Worm (Caenorhabditis elegans) whole organism, L4 larva: Measurements from ENCODE around the gene fbxb-81.

Source experiments
- D1046.2 ChIP-seq: fragments of 200-800 bp; sonication (Bioruptor generic); IDR thresholded peaks from 2 replicates; pipeline ENCODE4 v1.3.6; 2022; ENCODE audit warnings: missing genetic modification characterization, missing compliant biosample characterization
- F37D6.2 ChIP-seq: sonication (generic microtip); optimal IDR thresholded peaks from 2 replicates; lab custom pipeline; 2016; ENCODE audit warnings: mild to moderate bottlenecking, missing genetic modification characterization, missing compliant biosample characterization
- Y5F2A.4 ChIP-seq: fragments of 200-800 bp; sonication (Bioruptor generic); optimal IDR thresholded peaks from 2 replicates; lab custom pipeline; 2018; ENCODE audit warnings: mild to moderate bottlenecking, missing genetic modification characterization, missing compliant biosample characterization
- ZK546.5 ChIP-seq, 2 experiments: sonication (generic microtip); optimal IDR thresholded peaks; 2 replicates each; lab custom pipeline; 2017; ENCODE audit warnings: missing biosample characterization in 2 of 2, missing genetic modification characterization in 2 of 2
- aha-1 ChIP-seq: fragments of 150-350 bp; peaks from one replicate; lab custom pipeline; 2014; ENCODE audit warnings: missing biosample characterization, missing genetic modification characterization
- aly-2 ChIP-seq: sonication (generic microtip); optimal IDR thresholded peaks from 2 replicates; lab custom pipeline; 2018; ENCODE audit warnings: missing biosample characterization, missing genetic modification characterization
- arid-1 ChIP-seq: fragments of 200-800 bp; sonication (Bioruptor generic); conservative IDR thresholded peaks from 2 replicates; pipeline ENCODE4 v1.3.6; 2022; ENCODE audit warnings: missing genetic modification reagents, missing genetic modification characterization, missing compliant biosample characterization
- attf-4 ChIP-seq: sonication (generic microtip); optimal IDR thresholded peaks from 3 replicates; lab custom pipeline; 2017; ENCODE audit warnings: missing biosample characterization, missing genetic modification characterization
- ceh-44 ChIP-seq: fragments of 200-800 bp; sonication (Bioruptor generic); IDR thresholded peaks from 2 replicates; pipeline ENCODE4 v1.3.6; 2022; ENCODE audit warnings: missing genetic modification reagents, missing genetic modification characterization, missing compliant biosample characterization
- ctbp-1 ChIP-seq: fragments of 200-800 bp; sonication (Bioruptor generic); IDR thresholded peaks from 2 replicates; pipeline ENCODE4 v1.3.6; 2022; ENCODE audit warnings: missing genetic modification reagents, missing genetic modification characterization, missing compliant biosample characterization
- daf-12 ChIP-seq: fragments of 150-350 bp; optimal IDR thresholded peaks from 2 replicates; lab custom pipeline; 2014; ENCODE audit warnings: missing biosample characterization, missing genetic modification reagents, missing genetic modification characterization
- daf-16 ChIP-seq, 3 experiments: sonication (generic microtip); optimal IDR thresholded peaks; 2 replicates each; lab custom pipeline; 2016 to 2017; ENCODE audit warnings: missing genetic modification characterization in 3 of 3, missing genetic modification reagents in 3 of 3, mild to moderate bottlenecking in 2 of 3, missing compliant biosample characterization in 2 of 3, missing biosample characterization in 1 of 3, moderate library complexity in 1 of 3
- dmd-6 ChIP-seq: fragments of 200-800 bp; sonication (Bioruptor generic); IDR thresholded peaks from 2 replicates; pipeline ENCODE4 v1.3.6; 2022; ENCODE audit warnings: missing genetic modification reagents, missing genetic modification characterization, missing compliant biosample characterization
- dmd-8 ChIP-seq: fragments of 200-800 bp; sonication (Bioruptor generic); IDR thresholded peaks from 2 replicates; pipeline ENCODE4 v1.3.6; 2022; ENCODE audit warnings: missing genetic modification characterization, missing compliant biosample characterization
- dve-1 ChIP-seq: sonication (generic microtip); optimal IDR thresholded peaks from 2 replicates; lab custom pipeline; 2017; ENCODE audit warnings: antibody characterized with exemption, mild to moderate bottlenecking, missing genetic modification characterization, missing compliant biosample characterization; ENCODE audit not compliant: insufficient read depth
- egl-43 ChIP-seq: fragments of 200-800 bp; sonication (Bioruptor generic); IDR thresholded peaks from 2 replicates; pipeline ENCODE4 v1.3.6; 2022; ENCODE audit warnings: missing genetic modification reagents, missing genetic modification characterization, missing compliant biosample characterization
- fkh-10 ChIP-seq: fragments of 150-350 bp; optimal IDR thresholded peaks from 2 replicates; lab custom pipeline; 2014; ENCODE audit warnings: missing biosample characterization, missing genetic modification reagents, missing genetic modification characterization
- fos-1 ChIP-seq: fragments of 150-350 bp; optimal IDR thresholded peaks from 2 replicates; lab custom pipeline; 2014; ENCODE audit warnings: missing biosample characterization, missing genetic modification characterization
- hlh-11 ChIP-seq: fragments of 200-800 bp; sonication (Bioruptor generic); optimal IDR thresholded peaks from 2 replicates; lab custom pipeline; 2018; ENCODE audit warnings: mild to moderate bottlenecking, missing genetic modification characterization, missing compliant biosample characterization
- hmg-1.1 ChIP-seq: fragments of 200-800 bp; sonication (Bioruptor generic); IDR thresholded peaks from 2 replicates; pipeline ENCODE4 v1.3.6; 2022; ENCODE audit warnings: missing genetic modification reagents, missing genetic modification characterization, missing compliant biosample characterization
- lir-3 ChIP-seq: sonication (generic microtip); optimal IDR thresholded peaks from 2 replicates; lab custom pipeline; 2016; ENCODE audit warnings: mild to moderate bottlenecking, missing genetic modification characterization, missing compliant biosample characterization
- lsy-2 ChIP-seq, 2 experiments: fragments of 150-350 bp in 1 of 2; sonication (generic microtip) in 1 of 2; optimal IDR thresholded peaks; 2 replicates each; lab custom pipeline; 2014 to 2017; ENCODE audit warnings: missing biosample characterization in 2 of 2, missing genetic modification characterization in 2 of 2
- mdl-1 ChIP-seq, 2 experiments: fragments of 150-350 bp in 1 of 2; sonication (generic microtip) in 1 of 2; optimal IDR thresholded peaks; 2 replicates each; lab custom pipeline; 2014 to 2017; ENCODE audit warnings: missing biosample characterization in 2 of 2, missing genetic modification characterization in 2 of 2
- mdt-29 ChIP-seq: fragments of 200-800 bp; sonication (Bioruptor generic); IDR thresholded peaks from 2 replicates; pipeline ENCODE4 v1.3.6; 2022; ENCODE audit warnings: missing genetic modification reagents, missing genetic modification characterization, missing compliant biosample characterization
- mep-1 ChIP-seq: fragments of 150-350 bp; sonication (generic microtip); optimal IDR thresholded peaks from 3 replicates; lab custom pipeline; 2014; ENCODE audit warnings: missing biosample characterization, missing genetic modification characterization
- mes-2 ChIP-seq: sonication (generic microtip); optimal IDR thresholded peaks from 2 replicates; lab custom pipeline; 2016; ENCODE audit warnings: missing genotype, mild to moderate bottlenecking, missing genetic modification characterization, missing compliant biosample characterization; ENCODE audit not compliant: poor library complexity, severe bottlenecking
- mxl-3 ChIP-seq: fragments of 200-800 bp; sonication (Bioruptor generic); optimal IDR thresholded peaks from 2 replicates; lab custom pipeline; 2018; ENCODE audit warnings: mild to moderate bottlenecking, missing genetic modification characterization, missing compliant biosample characterization
- nhr-42 ChIP-seq: fragments of 200-800 bp; sonication (Bioruptor generic); IDR thresholded peaks from 2 replicates; pipeline ENCODE4 v1.3.6; 2022; ENCODE audit warnings: missing genetic modification characterization, missing compliant biosample characterization
- nhr-6 ChIP-seq: fragments of 150-350 bp; optimal IDR thresholded peaks from 2 replicates; lab custom pipeline; 2014; ENCODE audit warnings: missing biosample characterization, missing genetic modification characterization
- pha-4 ChIP-seq, 2 experiments: fragments of 150-350 bp in 1 of 2; fragments of 200-800 bp in 1 of 2; sonication (Bioruptor generic) in 1 of 2; IDR thresholded peaks in 1 of 2; optimal IDR thresholded peaks in 1 of 2; 2 replicates each; pipeline versions ENCODE4 v1.3.6 to Lab custom; 2014 to 2022; ENCODE audit warnings: missing genetic modification characterization in 2 of 2, missing genetic modification reagents in 2 of 2, missing biosample characterization in 1 of 2, missing compliant biosample characterization in 1 of 2
- pqm-1 ChIP-seq: sonication (generic microtip); optimal IDR thresholded peaks from 2 replicates; lab custom pipeline; 2017; ENCODE audit warnings: missing biosample characterization, missing genetic modification characterization
- rbr-2 ChIP-seq: sonication (generic microtip); optimal IDR thresholded peaks from 2 replicates; lab custom pipeline; 2016; ENCODE audit warnings: missing genotype, missing genetic modification characterization, missing compliant biosample characterization
- snpc-1.2 ChIP-seq: fragments of 200-800 bp; sonication (Bioruptor generic); IDR thresholded peaks from 2 replicates; pipeline ENCODE4 v1.3.6; 2022; ENCODE audit warnings: missing genetic modification reagents, missing genetic modification characterization, missing compliant biosample characterization
- tag-97 ChIP-seq: fragments of 200-800 bp; sonication (Bioruptor generic); IDR thresholded peaks from 2 replicates; pipeline ENCODE4 v1.3.6; 2022; ENCODE audit warnings: missing genetic modification characterization, missing compliant biosample characterization
- unc-62 ChIP-seq, 3 experiments: fragments of 150-350 bp in 1 of 3; sonication (generic microtip); optimal IDR thresholded peaks in 2 of 3; peaks in 1 of 3; 1 replicate in 1 of 3; 2 replicates in 2 of 3; lab custom pipeline; 2014 to 2017; ENCODE audit warnings: missing biosample characterization in 3 of 3, missing genetic modification characterization in 3 of 3, missing genetic modification reagents in 3 of 3, missing genotype in 1 of 3
- zip-2 ChIP-seq: fragments of 150-350 bp; optimal IDR thresholded peaks from 2 replicates; lab custom pipeline; 2014; ENCODE audit warnings: missing biosample characterization, missing genetic modification characterization

Gene fbxb-81

ce11 chrIII:94759-95330, 46.2 kb downstream of the fbxb-81 start, which contains the start of gene pat-4:
Gene pat-4, minus strand, starts transcription at chrIII:94809.
- TF ChIP-seq F37D6.2 = no peak
- TF ChIP-seq arid-1 (GFP tag; lab: Robert Waterston, UW) = no peak
- no peak for TF ChIP-seq attf-4 (tag; lab: Kevin White, UChicago)
- TF ChIP-seq hmg-1.1 (GFP tag; lab: Robert Waterston, UW) = peak; percentile 91
- peak in 1 of 2 experiments; percentile 55 for TF ChIP-seq unc-62 (GFP tag; optimal IDR thresholded peaks at IDR 0.05 in 1 of 2; lab: Kevin White, UChicago)
- no peak for TF ChIP-seq unc-62 (tag; optimal IDR thresholded peaks at IDR 0.05; lab: Kevin White, UChicago)
- TF ChIP-seq rbr-2 (tag; lab: Kevin White, UChicago) = peak; percentile 2
- no peak for TF ChIP-seq zip-2 (tag; lab: Kevin White, UChicago)
- TF ChIP-seq mxl-3 = peak; percentile 64
- TF ChIP-seq hlh-11 (tag; lab: Kevin White, UChicago) = peak; percentile 17
- TF ChIP-seq mdl-1 (tag; optimal IDR thresholded peaks at IDR 0.05; lab: Kevin White, UChicago) = peak in 1 of 2 experiments; percentile 39
- TF ChIP-seq dve-1 (tag; lab: Kevin White, UChicago) = peak; percentile 22
- peak; percentile 33 for TF ChIP-seq mes-2 (tag; lab: Kevin White, UChicago)
- peak; percentile 16 for TF ChIP-seq aha-1
- 0 out of 2 replicates have a peak, but pooled peaks have one; percentile 31 for TF ChIP-seq pha-4 (GFP tag; IDR thresholded peaks at IDR 0.05; lab: Robert Waterston, UW)
- no peak for TF ChIP-seq pha-4 (tag; optimal IDR thresholded peaks at IDR 0.05; lab: Kevin White, UChicago)
- peak in 1 of 2 experiments; percentile 36 for TF ChIP-seq lsy-2 (tag; optimal IDR thresholded peaks at IDR 0.05; lab: Kevin White, UChicago)
- TF ChIP-seq nhr-6 (tag; lab: Kevin White, UChicago) = peak; percentile 12
- TF ChIP-seq dmd-8 (GFP tag; lab: Robert Waterston, UW) = 0 out of 2 replicates have a peak, but pooled peaks have one; percentile 28
- TF ChIP-seq egl-43 (GFP tag; lab: Robert Waterston, UW) = no peak
- TF ChIP-seq daf-16 (GFP tag; optimal IDR thresholded peaks at IDR 0.05; lab: Kevin White, UChicago) = no peak
- TF ChIP-seq daf-16 (tag; optimal IDR thresholded peaks at IDR 0.05; lab: Kevin White, UChicago) = peak; percentile 21
- TF ChIP-seq mep-1 = peak; percentile 42
- no peak for TF ChIP-seq aly-2
- TF ChIP-seq, all 104 proteins: peak for 15

- TF ChIP-seq dmd-6 (GFP tag; lab: Robert Waterston, UW) (no peak), mdt-29 (no peak), egl-43 (GFP tag; lab: Robert Waterston, UW) (no peak), fkh-10 (GFP tag; lab: Kevin White, UChicago) (no peak), lir-3 (tag; lab: Kevin White, UChicago) (no peak), ctbp-1 (GFP tag; lab: Robert Waterston, UW) (no peak), zip-2 (tag; lab: Kevin White, UChicago) (no peak), nhr-42 (no peak), ZK546.5 (tag; optimal IDR thresholded peaks at IDR 0.05; lab: Kevin White, UChicago) (no peak), D1046.2 (GFP tag; lab: Robert Waterston, UW) (no peak), dmd-8 (GFP tag; lab: Robert Waterston, UW) (no peak), ceh-44 (no peak), daf-12 (tag; lab: Kevin White, UChicago) (no peak), Y5F2A.4 (GFP tag; lab: Kevin White, UChicago) (no peak), mdl-1 (tag; optimal IDR thresholded peaks at IDR 0.05; lab: Kevin White, UChicago) (no peak), pqm-1 (no peak), nhr-6 (tag; lab: Kevin White, UChicago) (no peak), fos-1 (no peak), tag-97 (GFP tag; lab: Robert Waterston, UW) (no peak), snpc-1.2 (GFP tag; lab: Robert Waterston, UW) (no peak)
These were observed 48.8 kb downstream of the fbxb-81 start for ce11 chrIII:92247-92646.
